Fruit fly (Drosophila melanogaster) whole organism, embryonic: ENCODE measurements around the gene ppk24.

Experiments used
- Ada2b ChIP-seq: fragments of 200-800 bp; sonication (Bioruptor generic); IDR thresholded peaks from 2 replicates; pipeline ENCODE4 v1.3.6; 2022; ENCODE audit warnings: missing biosample characterization, missing genetic modification characterization
- CG1529 ChIP-seq: fragments of 200-800 bp; sonication (Bioruptor generic); optimal IDR thresholded peaks from 3 replicates; lab custom pipeline; 2018; ENCODE audit warnings: missing biosample characterization, missing genetic modification characterization
- CG17385 ChIP-seq: fragments of 200-800 bp; sonication (Bioruptor generic); optimal IDR thresholded peaks from 3 replicates; lab custom pipeline; 2018; ENCODE audit warnings: missing biosample characterization, mild to moderate bottlenecking, missing genetic modification characterization
- CG4282 ChIP-seq: fragments of 200-800 bp; sonication (Bioruptor generic); optimal IDR thresholded peaks from 2 replicates; lab custom pipeline; 2016; ENCODE audit warnings: missing biosample characterization, missing genetic modification characterization
- CG8359 ChIP-seq: fragments of 200-800 bp; sonication (Bioruptor generic); optimal IDR thresholded peaks from 2 replicates; lab custom pipeline; 2017; ENCODE audit warnings: missing biosample characterization, mild to moderate bottlenecking, missing genetic modification characterization, borderline replicate concordance
- CG8765 ChIP-seq: fragments of 200-800 bp; sonication (Bioruptor generic); IDR thresholded peaks from 2 replicates; pipeline ENCODE4 v1.3.6; 2022; ENCODE audit warnings: missing biosample characterization, missing genetic modification characterization
- Dbx ChIP-seq: fragments of 200-800 bp; sonication (Bioruptor generic); IDR thresholded peaks from 3 replicates; pipeline ENCODE4 v1.3.6; 2022; ENCODE audit warnings: missing biosample characterization, missing genetic modification characterization
- Dref ChIP-seq: fragments of 200-800 bp; sonication (Bioruptor generic); IDR thresholded peaks from 2 replicates; pipeline ENCODE4 v1.3.6; 2022; ENCODE audit warnings: missing biosample characterization, missing genetic modification characterization
- TFAM ChIP-seq: fragments of 200-800 bp; sonication (Bioruptor generic); optimal IDR thresholded peaks from 2 replicates; lab custom pipeline; 2017; ENCODE audit warnings: missing biosample characterization, missing genetic modification characterization, inconsistent platforms
- jing ChIP-seq: fragments of 200-800 bp; sonication (Bioruptor generic); optimal IDR thresholded peaks from 2 replicates; lab custom pipeline; 2018; ENCODE audit warnings: missing biosample characterization, mild to moderate bottlenecking, missing genetic modification characterization
- nau ChIP-seq: fragments of 200-800 bp; sonication (Bioruptor generic); optimal IDR thresholded peaks from 3 replicates; lab custom pipeline; 2017; ENCODE audit warnings: missing biosample characterization, mild to moderate bottlenecking, missing genetic modification characterization, missing genetic modification reagents
- nerfin-2 ChIP-seq: fragments of 200-800 bp; sonication (Bioruptor generic); IDR thresholded peaks from 2 replicates; pipeline ENCODE4 v1.3.6; 2022; ENCODE audit warnings: missing biosample characterization, missing genetic modification characterization; ENCODE audit not compliant: partially characterized antibody
- stc ChIP-seq: fragments of 200-800 bp; sonication (Bioruptor generic); IDR thresholded peaks from 2 replicates; pipeline ENCODE4 v1.3.6; 2022; ENCODE audit warnings: missing biosample characterization, missing genetic modification characterization

- no peak for TF ChIP-seq nerfin-2 (GFP tag; lab: Robert Waterston, UW)
- no peak for TF ChIP-seq TFAM (GFP tag; lab: Kevin White, UChicago)
- TF ChIP-seq nau (GFP tag; lab: Kevin White, UChicago) = no peak
- no peak for TF ChIP-seq CG8359 (GFP tag; lab: Kevin White, UChicago)
- TF ChIP-seq CG17385 = no peak
- no peak for TF ChIP-seq Dref (GFP tag; lab: Robert Waterston, UW)
- TF ChIP-seq Ada2b (GFP tag; lab: Robert Waterston, UW) = no peak
- no peak for TF ChIP-seq CG4282 (GFP tag; lab: Kevin White, UChicago)
- no peak for TF ChIP-seq CG8765
- TF ChIP-seq stc (GFP tag; lab: Robert Waterston, UW) = no peak
- no peak for TF ChIP-seq Dbx (GFP tag; lab: Robert Waterston, UW)
- no peak for TF ChIP-seq jing
- TF ChIP-seq CG1529 (GFP tag; lab: Kevin White, UChicago) = no peak
Measured at dm6 chr3R:31243079-31243668, 22.4 kb upstream of the ppk24 start.
